Fruit fly (Drosophila melanogaster) whole organism, adult: ENCODE measurements around the gene CG15892.

Source experiments
- CG12768 ChIP-seq: fragments of 200-800 bp; sonication (Bioruptor generic); optimal IDR thresholded peaks from 2 replicates; lab custom pipeline; 2017; ENCODE audit warnings: missing biosample characterization, missing genetic modification characterization, mild to moderate bottlenecking, moderate library complexity, missing genetic modification reagents
- CG14711 ChIP-seq: fragments of 200-800 bp; sonication (Bioruptor generic); optimal IDR thresholded peaks from 2 replicates; lab custom pipeline; 2018; ENCODE audit warnings: missing biosample characterization, mild to moderate bottlenecking, missing genetic modification characterization, moderate library complexity
- CG33017 ChIP-seq: fragments of 200-800 bp; sonication (Bioruptor generic); optimal IDR thresholded peaks from 2 replicates; lab custom pipeline; 2018; ENCODE audit warnings: missing biosample characterization, mild to moderate bottlenecking, missing genetic modification characterization, moderate library complexity
- CG7101 ChIP-seq: fragments of 200-800 bp; sonication (Bioruptor generic); optimal IDR thresholded peaks from 2 replicates; lab custom pipeline; 2018; ENCODE audit warnings: missing biosample characterization, mild to moderate bottlenecking, missing genetic modification characterization, moderate library complexity
- Mnt ChIP-seq: fragments of 200-800 bp; sonication (Bioruptor generic); optimal IDR thresholded peaks from 2 replicates; lab custom pipeline; 2016; ENCODE audit warnings: missing biosample characterization, mild to moderate bottlenecking, missing genetic modification characterization
- bab1 ChIP-seq: fragments of 200-800 bp; sonication (Bioruptor generic); optimal IDR thresholded peaks from 3 replicates; lab custom pipeline; 2019; ENCODE audit warnings: missing biosample characterization, mild to moderate bottlenecking, missing genetic modification characterization, moderate library complexity
- cnc ChIP-seq, 2 experiments: fragments of >200 bp; optimal IDR thresholded peaks; 2 replicates each; lab custom pipeline; 2017
- kay ChIP-seq: fragments of 200-800 bp; sonication (Bioruptor generic); peaks from one replicate; lab custom pipeline; 2016; ENCODE audit warnings: missing biosample characterization, missing genetic modification characterization, borderline replicate concordance
- pad ChIP-seq: fragments of 200-800 bp; sonication (Bioruptor generic); optimal IDR thresholded peaks from 3 replicates; lab custom pipeline; 2017; ENCODE audit warnings: missing biosample characterization, missing genetic modification characterization, mild to moderate bottlenecking, moderate library complexity, missing genetic modification reagents
- tj ChIP-seq: fragments of 200-800 bp; sonication (Bioruptor generic); optimal IDR thresholded peaks from 3 replicates; lab custom pipeline; 2017; ENCODE audit warnings: missing biosample characterization, mild to moderate bottlenecking, missing genetic modification characterization, moderate library complexity

dm6 chrX:6304203-6304602, 10.1 kb upstream of the CG15892 start:
- TF ChIP-seq CG7101 (tag; lab: Kevin White, UChicago): no peak
- TF ChIP-seq CG12768 (GFP tag; lab: Kevin White, UChicago): no peak
- TF ChIP-seq cnc (optimal IDR thresholded peaks at IDR 0.05; lab: Kevin White, UChicago): no peak
- TF ChIP-seq bab1 (GFP tag; lab: Kevin White, UChicago): no peak
- no peak for TF ChIP-seq CG33017
- TF ChIP-seq Mnt: no peak
- TF ChIP-seq kay: no peak
- no peak for TF ChIP-seq pad (GFP tag; lab: Kevin White, UChicago)
- no peak for TF ChIP-seq CG14711 (tag; lab: Kevin White, UChicago)
- no peak for TF ChIP-seq tj (GFP tag; lab: Kevin White, UChicago)
